Worm (Caenorhabditis elegans) whole organism, young adult: ENCODE measurements around the gene srz-16.

Source experiments
- D2030.7 ChIP-seq: fragments of 200-800 bp; sonication (Bioruptor generic); IDR thresholded peaks from 2 replicates; pipeline ENCODE4 v1.3.6; 2022; ENCODE audit warnings: missing genetic modification reagents, missing genetic modification characterization, missing compliant biosample characterization
- F10E7.11 ChIP-seq: sonication (generic microtip); optimal IDR thresholded peaks from 2 replicates; lab custom pipeline; 2017; ENCODE audit warnings: mild to moderate bottlenecking, missing genetic modification characterization, moderate library complexity, missing compliant biosample characterization
- Y79H2A.3 ChIP-seq: fragments of 200-800 bp; sonication (Bioruptor generic); conservative IDR thresholded peaks from 2 replicates; pipeline ENCODE4 v1.3.6; 2022; ENCODE audit warnings: missing genetic modification reagents, missing genetic modification characterization, missing compliant biosample characterization
- die-1 ChIP-seq: sonication (generic microtip); optimal IDR thresholded peaks from 2 replicates; lab custom pipeline; 2016; ENCODE audit warnings: missing genotype, mild to moderate bottlenecking, missing genetic modification characterization, missing compliant biosample characterization
- dox-1 ChIP-seq: fragments of 200-800 bp; sonication (Bioruptor generic); IDR thresholded peaks from 2 replicates; pipeline ENCODE4 v1.3.6; 2022; ENCODE audit warnings: missing genetic modification reagents, missing genetic modification characterization, missing compliant biosample characterization
- egl-44 ChIP-seq: fragments of 200-800 bp; sonication (Bioruptor generic); IDR thresholded peaks from 2 replicates; pipeline ENCODE4 v1.3.6; 2022; ENCODE audit warnings: missing genetic modification reagents, missing genetic modification characterization, missing compliant biosample characterization
- egrh-3 ChIP-seq: fragments of 200-800 bp; sonication (Bioruptor generic); IDR thresholded peaks from 2 replicates; pipeline ENCODE4 v1.3.6; 2022; ENCODE audit warnings: missing genetic modification reagents, missing genetic modification characterization, missing compliant biosample characterization
- ets-4 ChIP-seq: fragments of 200-800 bp; sonication (Bioruptor generic); optimal IDR thresholded peaks from 2 replicates; lab custom pipeline; 2018; ENCODE audit warnings: mild to moderate bottlenecking, missing genetic modification characterization, missing compliant biosample characterization
- madf-3 ChIP-seq: fragments of 200-800 bp; sonication (Bioruptor generic); IDR thresholded peaks from 2 replicates; pipeline ENCODE4 v1.3.6; 2022; ENCODE audit warnings: missing genetic modification reagents, missing genetic modification characterization, missing compliant biosample characterization
- madf-8 ChIP-seq: fragments of 200-800 bp; sonication (Bioruptor generic); conservative IDR thresholded peaks from 2 replicates; pipeline ENCODE4 v1.3.6; 2022; ENCODE audit warnings: missing genetic modification reagents, missing genetic modification characterization, missing compliant biosample characterization
- mes-4 ChIP-seq: sonication (generic microtip); optimal IDR thresholded peaks from 2 replicates; lab custom pipeline; 2016; ENCODE audit warnings: missing genotype, missing genetic modification characterization, missing compliant biosample characterization
- nfyb-1 ChIP-seq: fragments of 200-800 bp; sonication (Bioruptor generic); IDR thresholded peaks from 2 replicates; pipeline ENCODE4 v1.3.6; 2022; ENCODE audit warnings: missing genetic modification reagents, missing genetic modification characterization, missing compliant biosample characterization
- nhr-120 ChIP-seq: fragments of 200-800 bp; sonication (Bioruptor generic); IDR thresholded peaks from 2 replicates; pipeline ENCODE4 v1.3.6; 2022; ENCODE audit warnings: missing genetic modification characterization, missing compliant biosample characterization
- sdz-38 ChIP-seq: sonication (generic microtip); optimal IDR thresholded peaks from 2 replicates; lab custom pipeline; 2016; ENCODE audit warnings: missing genotype, missing genetic modification characterization, missing compliant biosample characterization
- snpc-3.4 ChIP-seq: sonication (generic microtip); optimal IDR thresholded peaks from 2 replicates; lab custom pipeline; 2017; ENCODE audit warnings: missing genetic modification characterization, mild to moderate bottlenecking, missing compliant biosample characterization, antibody characterized with exemption, moderate library complexity, missing genotype, missing genetic modification reagents
- tbp1 ChIP-seq: fragments of 200-800 bp; sonication (Bioruptor generic); optimal IDR thresholded peaks from 2 replicates; lab custom pipeline; 2018; ENCODE audit warnings: mild to moderate bottlenecking, missing genetic modification characterization, missing compliant biosample characterization
- zfh-2 ChIP-seq: fragments of 200-800 bp; sonication (Bioruptor generic); conservative IDR thresholded peaks from 2 replicates; pipeline ENCODE4 v1.3.6; 2022; ENCODE audit warnings: missing genetic modification reagents, missing genetic modification characterization, missing compliant biosample characterization
- ztf-22 ChIP-seq: fragments of 200-800 bp; sonication (Bioruptor generic); optimal IDR thresholded peaks from 2 replicates; lab custom pipeline; 2018; ENCODE audit warnings: mild to moderate bottlenecking, missing genetic modification characterization, moderate library complexity, missing compliant biosample characterization

srz-16 gene

ce11 chrV:20134797-20135196 lies 51.7 kb downstream of the srz-16 start:
- TF ChIP-seq ets-4 (GFP tag; lab: Kevin White, UChicago), result no peak
- no peak for TF ChIP-seq D2030.7
- TF ChIP-seq zfh-2, result peak; percentile 60; the same call in 1 of the 2 replicates
- TF ChIP-seq ztf-22 (GFP tag; lab: Kevin White, UChicago), result no peak
- TF ChIP-seq snpc-3.4, result no peak
- no peak for TF ChIP-seq dox-1
- no peak for TF ChIP-seq madf-3
- TF ChIP-seq nfyb-1 (GFP tag; lab: Robert Waterston, UW), result no peak
- no peak for TF ChIP-seq madf-8
- TF ChIP-seq die-1, result no peak
- TF ChIP-seq egl-44, result no peak
- peak; percentile 35; the same call in 1 of the 2 replicates for TF ChIP-seq egrh-3 (GFP tag; lab: Robert Waterston, UW)
- no peak for TF ChIP-seq mes-4 (tag; lab: Kevin White, UChicago)
- TF ChIP-seq sdz-38 (tag; lab: Kevin White, UChicago), result no peak
- TF ChIP-seq Y79H2A.3 (GFP tag; lab: Robert Waterston, UW), result no peak
- TF ChIP-seq nhr-120 (GFP tag; lab: Robert Waterston, UW), result no peak
- TF ChIP-seq F10E7.11 (tag; lab: Kevin White, UChicago), result no peak
- TF ChIP-seq tbp1 (GFP tag; lab: Kevin White, UChicago), result no peak
